Fruit fly (Drosophila melanogaster): ENCODE measurements around the gene CG4459.

DNA sequence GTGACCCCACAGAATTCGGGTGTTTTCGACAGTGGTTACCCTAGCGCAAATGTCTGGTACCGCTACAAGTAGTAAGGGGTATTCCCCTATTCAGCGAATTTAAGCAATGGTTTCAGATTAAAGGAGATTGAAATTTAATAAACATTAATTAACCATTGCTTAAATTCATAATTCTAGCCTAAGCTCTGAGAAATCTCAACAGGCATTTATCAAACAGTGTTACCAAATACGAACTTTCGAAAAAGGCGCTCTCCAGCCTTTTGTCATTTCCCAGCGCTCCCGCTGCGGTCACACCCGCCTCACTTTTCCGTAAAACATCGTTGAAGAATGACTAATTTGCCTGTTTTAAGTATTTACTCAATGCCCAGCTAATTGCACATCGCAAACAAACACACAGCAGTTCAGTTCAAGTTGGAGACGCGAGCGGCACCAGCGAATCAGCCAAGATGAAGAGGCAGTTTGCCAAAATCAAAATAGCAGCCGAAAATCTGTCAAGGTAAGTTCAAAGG is 23.5 kb downstream of the CG4459 start, which contains the start of the genes Surf6 and RhoGAP92B:
- no peak for TF ChIP-seq h (optimal IDR thresholded peaks at IDR 0.05)
- no peak for TF ChIP-seq psq (optimal IDR thresholded peaks at IDR 0.05)
- no peak for TF ChIP-seq Myc (optimal IDR thresholded peaks at IDR 0.05)
- TF ChIP-seq Sin3A (optimal IDR thresholded peaks at IDR 0.05), result no peak
- TF ChIP-seq ttk (optimal IDR thresholded peaks at IDR 0.05), result no peak
- no peak for TF ChIP-seq insv (optimal IDR thresholded peaks at IDR 0.05)

Data from Kc167 (cell line).